Worm (Caenorhabditis elegans) whole organism, L3 larva: Measurements from ENCODE around the gene R10H10.4.

Source experiments
- aly-2 ChIP-seq: fragments of 150-350 bp; optimal IDR thresholded peaks from 2 replicates; lab custom pipeline; 2014; ENCODE audit warnings: missing biosample characterization, missing genetic modification characterization
- daf-12 ChIP-seq: fragments of 150-350 bp; optimal IDR thresholded peaks from 2 replicates; lab custom pipeline; 2014; ENCODE audit warnings: missing biosample characterization, missing genetic modification reagents, missing genetic modification characterization
- egl-27 ChIP-seq: sonication (generic microtip); optimal IDR thresholded peaks from 4 replicates; lab custom pipeline; 2017; ENCODE audit warnings: missing biosample characterization, missing genetic modification reagents, missing genetic modification characterization
- elt-2 ChIP-seq: sonication (generic microtip); optimal IDR thresholded peaks from 2 replicates; lab custom pipeline; 2016; ENCODE audit warnings: missing genetic modification reagents, mild to moderate bottlenecking, missing genetic modification characterization, missing compliant biosample characterization
- fkh-10 ChIP-seq: sonication (generic microtip); optimal IDR thresholded peaks from 2 replicates; lab custom pipeline; 2017; ENCODE audit warnings: missing biosample characterization, missing genetic modification reagents, missing genetic modification characterization
- jun-1 ChIP-seq: fragments of 150-350 bp; optimal IDR thresholded peaks from 2 replicates; lab custom pipeline; 2014; ENCODE audit warnings: missing biosample characterization, missing genetic modification reagents, missing genetic modification characterization
- mdl-1 ChIP-seq: fragments of 150-350 bp; optimal IDR thresholded peaks from 2 replicates; lab custom pipeline; 2014; ENCODE audit warnings: missing biosample characterization, missing genetic modification characterization
- nhr-11 ChIP-seq: fragments of 150-350 bp; optimal IDR thresholded peaks from 2 replicates; lab custom pipeline; 2014; ENCODE audit warnings: missing biosample characterization, missing genetic modification characterization
- nhr-12 ChIP-seq: fragments of 150-350 bp; optimal IDR thresholded peaks from 2 replicates; lab custom pipeline; 2014; ENCODE audit warnings: missing biosample characterization, missing genetic modification characterization
- nhr-76 ChIP-seq: fragments of 150-350 bp; sonication (generic microtip); optimal IDR thresholded peaks from 5 replicates; lab custom pipeline; 2014; ENCODE audit warnings: missing biosample characterization, missing genetic modification characterization
- pha-4 ChIP-seq: fragments of 150-350 bp; optimal IDR thresholded peaks from 2 replicates; lab custom pipeline; 2014; ENCODE audit warnings: missing biosample characterization, missing genetic modification reagents, missing genetic modification characterization
- zag-1 ChIP-seq: fragments of 150-350 bp; optimal IDR thresholded peaks from 2 replicates; lab custom pipeline; 2014; ENCODE audit warnings: missing biosample characterization, missing genetic modification characterization

DNA sequence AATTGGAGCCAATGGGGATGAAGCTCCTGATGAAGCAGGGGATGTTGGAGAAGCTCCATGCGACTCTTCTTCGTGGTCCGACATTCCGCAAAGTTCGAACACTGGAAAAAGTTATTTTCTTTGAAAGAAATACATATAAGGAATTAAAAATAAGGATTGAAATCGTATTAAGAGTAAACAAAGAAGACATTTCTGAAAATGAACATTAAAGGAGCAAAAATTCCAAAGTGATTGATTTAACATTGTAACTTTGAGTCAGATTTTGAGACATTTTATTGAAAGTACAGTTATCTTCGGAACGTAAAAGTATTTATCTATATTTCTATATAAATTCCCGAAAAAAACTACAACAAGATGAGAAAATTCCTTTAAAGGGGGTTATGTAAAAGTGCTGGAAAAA lies 29.8 kb upstream of the R10H10.4 start, which contains the start of gene F13B12.1:
- TF ChIP-seq zag-1 (tag; lab: Kevin White, UChicago) (peak; percentile 25), nhr-12 (tag; lab: Kevin White, UChicago) (no peak), daf-12 (tag; lab: Kevin White, UChicago) (no peak), mdl-1 (tag; lab: Kevin White, UChicago) (no peak), nhr-76 (tag; lab: Kevin White, UChicago) (no peak), fkh-10 (no peak), nhr-11 (tag; lab: Kevin White, UChicago) (no peak), pha-4 (tag; lab: Kevin White, UChicago) (no peak), aly-2 (tag; lab: Kevin White, UChicago) (no peak), elt-2 (tag; lab: Kevin White, UChicago) (no peak), jun-1 (tag; lab: Kevin White, UChicago) (no peak), egl-27 (tag; lab: Kevin White, UChicago) (no peak)
